Worm (Caenorhabditis elegans): ENCODE measurements around the gene gem-4.

gem-4 gene

ce11 chrIV:11745340-11745739, at the start of gene gem-4:
gem-4 (plus strand) TSS chrIV:11745640.
- no peak for TF ChIP-seq unc-62 (GFP tag; optimal IDR thresholded peaks at IDR 0.05)

- TF ChIP-seq unc-62 (GFP tag; optimal IDR thresholded peaks at IDR 0.05) = no peak
Measured at ce11 chrIV:11697514-11697913, 47.9 kb upstream of the gem-4 start.

ce11 chrIV:11700100-11700499, 45.3 kb upstream of the gem-4 start:
- no peak for TF ChIP-seq unc-62 (GFP tag; optimal IDR thresholded peaks at IDR 0.05)

- TF ChIP-seq unc-62 (GFP tag; optimal IDR thresholded peaks at IDR 0.05) = no peak
Measured at ce11 chrIV:11700752-11701151, 44.7 kb upstream of the gem-4 start, which contains the start of gene dpy-20. dpy-20 (minus strand) TSS chrIV:11700852.

- no peak for TF ChIP-seq unc-62 (GFP tag; optimal IDR thresholded peaks at IDR 0.05)
Measured at ce11 chrIV:11701878-11702277, 43.6 kb upstream of the gem-4 start.

ce11 chrIV:11703685-11704296, 41.6 kb upstream of the gem-4 start, which contains the start of the genes T22B3.3 and alg-3:
T22B3.3 (minus strand) TSS chrIV:11703785.
alg-3 (plus strand) TSS chrIV:11704246.
- no peak for TF ChIP-seq unc-62 (GFP tag; optimal IDR thresholded peaks at IDR 0.05)

- TF ChIP-seq unc-62 (GFP tag; optimal IDR thresholded peaks at IDR 0.05) = no peak
Measured at ce11 chrIV:11710331-11710730, 35.1 kb upstream of the gem-4 start.

- no peak for TF ChIP-seq unc-62 (GFP tag; optimal IDR thresholded peaks at IDR 0.05)
Measured at ce11 chrIV:11713289-11713688, 32.2 kb upstream of the gem-4 start.

ce11 chrIV:11714739-11715138, 30.7 kb upstream of the gem-4 start, which contains the start of gene magi-1:
magi-1 (plus strand) TSS chrIV:11715039.
- TF ChIP-seq unc-62 (GFP tag; optimal IDR thresholded peaks at IDR 0.05) = no peak

ce11 chrIV:11716414-11716813, 29.0 kb upstream of the gem-4 start:
- TF ChIP-seq unc-62 (GFP tag; optimal IDR thresholded peaks at IDR 0.05) = no peak

ce11 chrIV:11717094-11717876, 28.2 kb upstream of the gem-4 start:
- TF ChIP-seq unc-62 (GFP tag; optimal IDR thresholded peaks at IDR 0.05) = no peak

- TF ChIP-seq unc-62 (GFP tag; optimal IDR thresholded peaks at IDR 0.05) = no peak
Measured at ce11 chrIV:11718653-11719052, 26.8 kb upstream of the gem-4 start.

- no peak for TF ChIP-seq unc-62 (GFP tag; optimal IDR thresholded peaks at IDR 0.05)
Measured at ce11 chrIV:11721878-11722277, 23.6 kb upstream of the gem-4 start.

- no peak for TF ChIP-seq unc-62 (GFP tag; optimal IDR thresholded peaks at IDR 0.05)
Measured at ce11 chrIV:11723255-11723654, 22.2 kb upstream of the gem-4 start.

ce11 chrIV:11735025-11735424, 10.4 kb upstream of the gem-4 start, which contains the start of gene K01A6.6:
K01A6.6 (plus strand) TSS chrIV:11735325.
- TF ChIP-seq unc-62 (GFP tag; optimal IDR thresholded peaks at IDR 0.05) = no peak

ce11 chrIV:11737269-11737668, 8.2 kb upstream of the gem-4 start, which contains the start of gene K01A6.8:
K01A6.8 (minus strand) TSS chrIV:11737369.
- TF ChIP-seq unc-62 (GFP tag; optimal IDR thresholded peaks at IDR 0.05) = no peak

ce11 chrIV:11738092-11738617, 7.3 kb upstream of the gem-4 start, which contains the start of gene K01A6.7:
K01A6.7 (minus strand) TSS chrIV:11738567.
- no peak for TF ChIP-seq unc-62 (GFP tag; optimal IDR thresholded peaks at IDR 0.05)
